Fruit fly (Drosophila melanogaster): ENCODE data around the gene Qsox3.

Qsox3 gene

dm6 chr3R:21937075-21937950, 25.7 kb downstream of the Qsox3 start:
- peak; percentile 76 for TF ChIP-seq rgr (GFP tag; optimal IDR thresholded peaks at IDR 0.05)
- TF ChIP-seq ey (GFP tag; optimal IDR thresholded peaks at IDR 0.05), result peak; percentile 82
- TF ChIP-seq psq (GFP tag; optimal IDR thresholded peaks at IDR 0.05), result peak; percentile 65
- TF ChIP-seq OdsH (GFP tag; optimal IDR thresholded peaks at IDR 0.05), result peak; percentile 77
- no peak for TF ChIP-seq Vsx2 (GFP tag; optimal IDR thresholded peaks at IDR 0.05; ENCODE audit: partially characterized antibody)
- no peak for TF ChIP-seq CrebA (GFP tag; optimal IDR thresholded peaks at IDR 0.05; ENCODE audit: borderline replicate concordance)
- TF ChIP-seq Mio (GFP tag; optimal IDR thresholded peaks at IDR 0.05), result no peak
- TF ChIP-seq foxo (GFP tag; optimal IDR thresholded peaks at IDR 0.05), result peak in 1 of 2 experiments; percentile 62
- TF ChIP-seq Sp1 (GFP tag; optimal IDR thresholded peaks at IDR 0.05), result peak; percentile 65
- TF ChIP-seq Rel (GFP tag; optimal IDR thresholded peaks at IDR 0.05), result no peak
- TF ChIP-seq Rel (tag; optimal IDR thresholded peaks at IDR 0.05), result peak; percentile 15
- peak; percentile 23 for TF ChIP-seq CG32264 (GFP tag; optimal IDR thresholded peaks at IDR 0.05)
- TF ChIP-seq dl (GFP tag; optimal IDR thresholded peaks at IDR 0.05; ENCODE audit: insufficient read depth in 1 of 2, partially characterized antibody in 2 of 2), result no peak
- TF ChIP-seq br (GFP tag; optimal IDR thresholded peaks at IDR 0.05), result peak; percentile 71
- peak; percentile 59 for TF ChIP-seq dmrt93B (GFP tag; optimal IDR thresholded peaks at IDR 0.05)
- peak; percentile 18 for TF ChIP-seq woc (GFP tag; optimal IDR thresholded peaks at IDR 0.05)
- peak; percentile 54 for TF ChIP-seq Hnf4 (GFP tag; optimal IDR thresholded peaks at IDR 0.05)
- peak; percentile 24 for TF ChIP-seq CG9705 (GFP tag; optimal IDR thresholded peaks at IDR 0.05)
- peak; percentile 81 for TF ChIP-seq h (GFP tag; optimal IDR thresholded peaks at IDR 0.05)
- peak; percentile 74 for TF ChIP-seq tai (GFP tag; optimal IDR thresholded peaks at IDR 0.05)
- TF ChIP-seq fru (GFP tag; optimal IDR thresholded peaks at IDR 0.05), result peak; percentile 56
- peak; percentile 84 for TF ChIP-seq HLH106 (tag; optimal IDR thresholded peaks at IDR 0.05)
- TF ChIP-seq Hr78 (GFP tag; optimal IDR thresholded peaks at IDR 0.05), result no peak
- TF ChIP-seq Dfd (GFP tag; optimal IDR thresholded peaks at IDR 0.05), result peak; percentile 30
- peak; percentile 33 for TF ChIP-seq sage (GFP tag; optimal IDR thresholded peaks at IDR 0.05)
- TF ChIP-seq Abd-B (GFP tag; optimal IDR thresholded peaks at IDR 0.05), result no peak

DNA sequence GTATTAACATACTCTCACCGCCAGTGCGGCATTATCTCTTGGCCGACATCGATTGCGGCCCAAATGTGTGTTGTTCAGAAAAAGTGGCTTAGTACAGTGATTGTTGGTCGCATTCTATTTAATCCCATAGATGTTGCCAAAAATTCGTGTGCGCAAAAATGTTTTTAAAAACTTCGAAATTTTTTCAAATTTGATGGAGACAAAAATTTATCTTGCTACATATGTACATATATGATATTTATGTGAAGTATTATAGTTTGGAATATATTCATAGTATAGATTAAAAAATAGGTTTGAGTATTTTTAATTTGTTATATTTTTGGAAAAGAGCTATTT, 26.3 kb downstream of the Qsox3 start:
- TF ChIP-seq dmrt93B (GFP tag; optimal IDR thresholded peaks at IDR 0.05) (peak; percentile 16), HLH106 (tag; optimal IDR thresholded peaks at IDR 0.05) (peak; percentile 5), Vsx2 (GFP tag; optimal IDR thresholded peaks at IDR 0.05; ENCODE audit: partially characterized antibody) (no peak), psq (GFP tag; optimal IDR thresholded peaks at IDR 0.05) (peak; percentile 23), woc (GFP tag; optimal IDR thresholded peaks at IDR 0.05) (peak; percentile 35), GATAd (GFP tag; optimal IDR thresholded peaks at IDR 0.05) (no peak), foxo (GFP tag; optimal IDR thresholded peaks at IDR 0.05) (peak in 1 of 2 experiments; percentile 12)

DNA sequence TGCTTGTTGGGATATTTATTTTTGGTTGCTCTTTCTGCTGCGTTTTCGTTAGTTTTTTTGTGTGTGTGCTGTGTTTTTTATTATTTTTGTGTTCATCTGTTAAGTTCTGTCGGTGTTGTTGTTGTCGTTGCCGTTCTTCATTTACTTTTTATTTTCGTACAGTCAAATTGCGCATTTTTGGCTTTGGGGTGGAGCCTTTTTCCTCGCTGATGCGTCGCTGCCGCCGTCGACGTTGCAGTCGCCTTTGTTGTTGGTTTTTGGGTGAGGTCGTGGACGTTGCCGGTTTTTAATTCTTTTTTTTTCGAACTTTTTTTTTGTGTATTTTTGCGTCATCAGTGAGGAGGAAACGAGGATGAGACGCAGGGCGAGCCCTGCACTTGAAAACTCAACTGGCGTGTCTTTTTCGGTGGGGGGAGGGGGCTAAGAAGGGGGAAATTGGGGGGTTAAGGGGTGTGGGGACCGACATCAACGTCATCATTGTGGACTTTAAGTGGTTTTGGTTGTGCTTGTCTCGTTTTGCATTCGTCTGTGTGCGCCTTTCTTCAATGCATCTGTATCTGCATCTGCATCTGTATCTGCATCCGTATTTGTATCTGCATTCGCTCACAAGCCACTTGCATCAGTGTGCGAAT, 27.0 kb downstream of the Qsox3 start:
- peak; percentile 45 for TF ChIP-seq psq (GFP tag; optimal IDR thresholded peaks at IDR 0.05)
- TF ChIP-seq ey (GFP tag; optimal IDR thresholded peaks at IDR 0.05), result no peak
- no peak for TF ChIP-seq Jra (GFP tag; optimal IDR thresholded peaks at IDR 0.05)
- no peak for TF ChIP-seq br (GFP tag; optimal IDR thresholded peaks at IDR 0.05)
- peak; percentile 55 for TF ChIP-seq Sp1 (GFP tag; optimal IDR thresholded peaks at IDR 0.05)
- TF ChIP-seq jim (GFP tag; optimal IDR thresholded peaks at IDR 0.05), result peak; percentile 29
- TF ChIP-seq CrebA (GFP tag; optimal IDR thresholded peaks at IDR 0.05; ENCODE audit: borderline replicate concordance), result peak; percentile 26
- no peak for TF ChIP-seq Rel (GFP tag; optimal IDR thresholded peaks at IDR 0.05)
- peak; percentile 29 for TF ChIP-seq Rel (tag; optimal IDR thresholded peaks at IDR 0.05)
- no peak for TF ChIP-seq dl (GFP tag; optimal IDR thresholded peaks at IDR 0.05; ENCODE audit: insufficient read depth in 1 of 2, partially characterized antibody in 2 of 2)
- TF ChIP-seq Hnf4 (GFP tag; optimal IDR thresholded peaks at IDR 0.05), result no peak

dm6 chr3R:21939110-21939509, 27.5 kb downstream of the Qsox3 start:
- TF ChIP-seq Abd-B (GFP tag; optimal IDR thresholded peaks at IDR 0.05), result no peak
- TF ChIP-seq Hr83 (GFP tag; optimal IDR thresholded peaks at IDR 0.05; ENCODE audit: poor library complexity, severe bottlenecking), result no peak
- no peak for TF ChIP-seq Rel (GFP tag; optimal IDR thresholded peaks at IDR 0.05)
- no peak for TF ChIP-seq Rel (tag; optimal IDR thresholded peaks at IDR 0.05)
- TF ChIP-seq brk (GFP tag; optimal IDR thresholded peaks at IDR 0.05), result no peak
- no peak for TF ChIP-seq sv (GFP tag; optimal IDR thresholded peaks at IDR 0.05)
- TF ChIP-seq Jra (GFP tag; optimal IDR thresholded peaks at IDR 0.05), result no peak
- TF ChIP-seq dl (GFP tag; optimal IDR thresholded peaks at IDR 0.05; ENCODE audit: insufficient read depth in 1 of 2, partially characterized antibody in 2 of 2), result no peak
- TF ChIP-seq sage (GFP tag; optimal IDR thresholded peaks at IDR 0.05), result no peak
- no peak for TF ChIP-seq Vsx2 (GFP tag; optimal IDR thresholded peaks at IDR 0.05; ENCODE audit: partially characterized antibody)
- no peak for TF ChIP-seq dsf (GFP tag; optimal IDR thresholded peaks at IDR 0.05; ENCODE audit: borderline replicate concordance)
- TF ChIP-seq OdsH (GFP tag; optimal IDR thresholded peaks at IDR 0.05), result no peak
- TF ChIP-seq psq (GFP tag; optimal IDR thresholded peaks at IDR 0.05), result no peak
- no peak for TF ChIP-seq HLH106 (tag; optimal IDR thresholded peaks at IDR 0.05)
- TF ChIP-seq lola (GFP tag; optimal IDR thresholded peaks at IDR 0.05), result no peak
- TF ChIP-seq CrebA (GFP tag; optimal IDR thresholded peaks at IDR 0.05; ENCODE audit: borderline replicate concordance), result no peak
- no peak for TF ChIP-seq fru (GFP tag; optimal IDR thresholded peaks at IDR 0.05)
